Worm (Caenorhabditis elegans): ENCODE measurements around the gene C29A12.22.

Gene C29A12.22

DNA sequence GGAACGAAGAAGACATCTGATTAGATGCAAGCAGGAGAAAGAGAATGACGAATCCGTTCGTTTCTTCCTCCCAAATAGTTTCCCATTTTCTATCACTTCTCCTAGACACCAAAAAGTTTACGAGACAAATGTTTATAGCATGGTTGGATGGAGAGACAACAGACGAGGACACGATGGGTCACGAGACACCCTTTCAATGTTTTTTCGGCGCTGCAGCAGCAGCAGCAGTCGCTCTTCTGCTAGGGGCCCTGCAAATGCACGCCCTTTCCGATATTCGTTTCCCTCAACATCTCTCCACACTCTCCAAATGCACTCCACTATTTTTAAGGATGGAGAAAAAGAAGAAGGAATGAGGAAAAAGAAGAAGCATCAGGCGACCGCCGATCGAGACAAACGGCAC is 46.5 kb downstream of the C29A12.22 start (continued):
- TF ChIP-seq R02D3.7 (tag; optimal IDR thresholded peaks at IDR 0.05) (no peak), snpc-4 (tag; optimal IDR thresholded peaks at IDR 0.05) (peak; percentile 2), nhr-28 (tag; optimal IDR thresholded peaks at IDR 0.05) (no peak), sea-2 (GFP tag; optimal IDR thresholded peaks at IDR 0.05) (no peak), daf-12 (tag; optimal IDR thresholded peaks at IDR 0.05) (no peak)

ce11 chrV:10859048-10859637 is 47.3 kb downstream of the C29A12.22 start:
- TF ChIP-seq pha-4 (tag; optimal IDR thresholded peaks at IDR 0.05) (peak; percentile 22), nhr-23 (tag; optimal IDR thresholded peaks at IDR 0.05) (peak; percentile 26), elt-2 (tag; optimal IDR thresholded peaks at IDR 0.05) (peak; percentile 53), R02D3.7 (tag; optimal IDR thresholded peaks at IDR 0.05) (no peak), hmg-11 (tag; optimal IDR thresholded peaks at IDR 0.05) (no peak), nhr-11 (tag; optimal IDR thresholded peaks at IDR 0.05) (no peak), nhr-43 (tag; optimal IDR thresholded peaks at IDR 0.05; ENCODE audit: poor library complexity, severe bottlenecking) (peak; percentile 32), lsy-12 (tag; optimal IDR thresholded peaks at IDR 0.05) (no peak), nhr-25 (tag; optimal IDR thresholded peaks at IDR 0.05) (peak; percentile 40), mdl-1 (tag; optimal IDR thresholded peaks at IDR 0.05) (no peak)

DNA sequence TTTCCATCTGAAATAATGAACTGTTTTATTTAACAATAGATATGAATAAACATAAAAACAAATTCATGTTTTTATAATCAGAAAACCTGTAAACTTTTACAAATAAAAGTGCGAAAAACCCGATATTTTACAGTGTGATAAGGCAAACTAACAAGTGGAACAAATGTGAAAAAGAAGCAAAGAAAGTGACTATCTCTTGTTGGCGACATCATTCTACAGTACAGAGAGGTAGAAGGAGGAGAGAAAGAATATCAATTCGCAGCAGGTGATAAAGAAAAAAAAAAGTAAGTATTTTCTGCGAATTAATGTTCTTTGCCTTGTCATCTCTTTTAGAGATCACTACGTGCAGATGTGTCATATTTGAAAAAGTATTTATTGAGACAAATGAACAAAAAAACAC is 47.9 kb downstream of the C29A12.22 start:
- TF ChIP-seq ceh-9 (tag; optimal IDR thresholded peaks at IDR 0.05) (no peak), nhr-76 (tag; optimal IDR thresholded peaks at IDR 0.05) (no peak), lsy-12 (tag; optimal IDR thresholded peaks at IDR 0.05) (no peak), unc-62 (GFP tag; optimal IDR thresholded peaks at IDR 0.05) (no peak), elt-3 (tag; optimal IDR thresholded peaks at IDR 0.05) (peak in 2 of 3 experiments; percentile 44 to 46), daf-12 (tag; optimal IDR thresholded peaks at IDR 0.05) (no peak), nhr-28 (tag; optimal IDR thresholded peaks at IDR 0.05) (no peak), elt-1 (tag; optimal IDR thresholded peaks at IDR 0.05) (no peak), ceh-28 (tag; optimal IDR thresholded peaks at IDR 0.05) (no peak), pha-4 (tag; optimal IDR thresholded peaks at IDR 0.05) (no peak), ztf-11 (tag; optimal IDR thresholded peaks at IDR 0.05) (no peak), tbx-2 (tag; optimal IDR thresholded peaks at IDR 0.05) (no peak), ama-1 (optimal IDR thresholded peaks at IDR 0.05) (no peak), ztf-4 (tag; optimal IDR thresholded peaks at IDR 0.05) (no peak), jun-1 (tag; optimal IDR thresholded peaks at IDR 0.05) (no peak), nhr-25 (tag; optimal IDR thresholded peaks at IDR 0.05) (peak; percentile 33), skn-1 (tag; optimal IDR thresholded peaks at IDR 0.05) (no peak), nhr-23 (tag; optimal IDR thresholded peaks at IDR 0.05) (peak; percentile 32), fkh-2 (tag; optimal IDR thresholded peaks at IDR 0.05) (no peak), eor-1 (tag; optimal IDR thresholded peaks at IDR 0.05) (no peak), aly-2 (tag; optimal IDR thresholded peaks at IDR 0.05) (no peak), ceh-82 (tag; optimal IDR thresholded peaks at IDR 0.05) (no peak), mml-1 (tag; optimal IDR thresholded peaks at IDR 0.05) (no peak), ceh-16 (tag; optimal IDR thresholded peaks at IDR 0.05) (no peak), mdl-1 (tag; optimal IDR thresholded peaks at IDR 0.05) (peak; percentile 33), elt-2 (tag; optimal IDR thresholded peaks at IDR 0.05) (peak; percentile 72), ZK546.5 (tag; optimal IDR thresholded peaks at IDR 0.05) (no peak), pqm-1 (tag; optimal IDR thresholded peaks at IDR 0.05) (peak; percentile 88), nhr-12 (tag; optimal IDR thresholded peaks at IDR 0.05) (no peak), R02D3.7 (tag; optimal IDR thresholded peaks at IDR 0.05) (no peak), snpc-4 (tag; optimal IDR thresholded peaks at IDR 0.05) (no peak), nhr-77 (tag; optimal IDR thresholded peaks at IDR 0.05) (no peak), lin-39 (tag; optimal IDR thresholded peaks at IDR 0.05) (no peak), egl-5 (tag; optimal IDR thresholded peaks at IDR 0.05) (no peak), nfya-1 (tag; optimal IDR thresholded peaks at IDR 0.05; ENCODE audit: insufficient read depth) (no peak), nhr-67 (tag; optimal IDR thresholded peaks at IDR 0.05) (no peak), nhr-43 (tag; optimal IDR thresholded peaks at IDR 0.05; ENCODE audit: poor library complexity, severe bottlenecking) (peak; percentile 35)

Data from whole organism, L3 larva.